Fruit fly (Drosophila melanogaster): Measurements from ENCODE around the gene CG46412.
A peak's percentile ranks its signal among the peaks of the same experiment; 100 is the strongest.

- TF ChIP-seq ss (GFP tag; optimal IDR thresholded peaks at IDR 0.05) (peak; percentile 81 to 89), fd85E (GFP tag; optimal IDR thresholded peaks at IDR 0.05) (no peak), CG10669 (GFP tag; optimal IDR thresholded peaks at IDR 0.05) (peak; percentile 92), Hr39 (GFP tag; optimal IDR thresholded peaks at IDR 0.05) (peak; percentile 62), Blimp-1 (GFP tag; optimal IDR thresholded peaks at IDR 0.05) (no peak), Smox (GFP tag; optimal IDR thresholded peaks at IDR 0.05) (peak; percentile 78), vri (GFP tag; optimal IDR thresholded peaks at IDR 0.05) (peak; percentile 51), dac (GFP tag; optimal IDR thresholded peaks at IDR 0.05) (peak; percentile 72)
Observed at dm6 chr3L:11587720-11588580, 24.1 kb upstream of the CG46412 start, which contains the start of gene rt.
